Worm (Caenorhabditis elegans) whole organism, L1 larva: ENCODE results near the gene ZK899.1.

Source experiments
- F16B12.6 ChIP-seq: fragments of 150-350 bp; optimal IDR thresholded peaks from 2 replicates; lab custom pipeline; 2014; ENCODE audit warnings: missing biosample characterization, missing genetic modification characterization
- aly-2 ChIP-seq: fragments of 150-350 bp; optimal IDR thresholded peaks from 2 replicates; lab custom pipeline; 2014; ENCODE audit warnings: missing biosample characterization, missing genetic modification characterization
- ama-1 ChIP-seq: fragments of 150-350 bp; optimal IDR thresholded peaks from 2 replicates; lab custom pipeline; 2014
- blmp-1 ChIP-seq: fragments of 150-350 bp; optimal IDR thresholded peaks from 2 replicates; lab custom pipeline; 2014; ENCODE audit warnings: missing biosample characterization, missing genetic modification characterization
- ceh-82 ChIP-seq, 3 experiments: fragments of 150-350 bp in 1 of 3; sonication (generic microtip) in 2 of 3; optimal IDR thresholded peaks; 2 replicates each; lab custom pipeline; 2014 to 2017; ENCODE audit warnings: missing biosample characterization in 3 of 3, missing genetic modification characterization in 3 of 3
- ceh-88 ChIP-seq: fragments of 200-800 bp; sonication (Bioruptor generic); IDR thresholded peaks from 2 replicates; pipeline ENCODE4 v1.3.6; 2022; ENCODE audit warnings: missing genetic modification characterization, missing compliant biosample characterization
- ceh-90 ChIP-seq: sonication (generic microtip); optimal IDR thresholded peaks from 2 replicates; lab custom pipeline; 2016; ENCODE audit warnings: missing genetic modification characterization, missing compliant biosample characterization
- dpl-1 ChIP-seq, 3 experiments: fragments of 150-350 bp in 2 of 3; sonication (generic microtip) in 1 of 3; optimal IDR thresholded peaks; 2 replicates each; lab custom pipeline; 2014 to 2017; ENCODE audit warnings: missing biosample characterization in 3 of 3, missing genetic modification characterization in 3 of 3, missing genetic modification reagents in 3 of 3
- efl-3 ChIP-seq: fragments of 200-800 bp; sonication (Bioruptor generic); optimal IDR thresholded peaks from 2 replicates; lab custom pipeline; 2018; ENCODE audit warnings: mild to moderate bottlenecking, missing genetic modification characterization, missing compliant biosample characterization
- egl-27 ChIP-seq, 2 experiments: fragments of 150-350 bp in 1 of 2; sonication (generic microtip); optimal IDR thresholded peaks; 3 replicates each; lab custom pipeline; 2017 to 2018; ENCODE audit warnings: missing biosample characterization in 2 of 2, missing genetic modification characterization in 2 of 2, missing genetic modification reagents in 2 of 2
- elt-3 ChIP-seq, 6 experiments: fragments of 150-350 bp in 1 of 6; sonication (generic microtip); optimal IDR thresholded peaks; 2 replicates each; lab custom pipeline; 2017 to 2018; ENCODE audit warnings: missing biosample characterization in 6 of 6, missing genetic modification characterization in 6 of 6, inconsistent platforms in 1 of 6
- fkh-4 ChIP-seq: sonication (generic microtip); optimal IDR thresholded peaks from 2 replicates; lab custom pipeline; 2016; ENCODE audit warnings: missing compliant biosample characterization, missing genetic modification characterization, borderline replicate concordance
- fkh-8 ChIP-seq: sonication (generic microtip); optimal IDR thresholded peaks from 2 replicates; lab custom pipeline; 2016; ENCODE audit warnings: mild to moderate bottlenecking, missing genetic modification characterization, missing compliant biosample characterization
- fos-1 ChIP-seq: fragments of 150-350 bp; optimal IDR thresholded peaks from 2 replicates; lab custom pipeline; 2014; ENCODE audit warnings: missing biosample characterization, missing genetic modification characterization
- grh-1 ChIP-seq: fragments of 200-800 bp; sonication (Bioruptor generic); IDR thresholded peaks from 2 replicates; pipeline ENCODE4 v1.3.6; 2022; ENCODE audit warnings: missing genetic modification reagents, missing genetic modification characterization, missing compliant biosample characterization
- hlh-17 ChIP-seq: fragments of 200-800 bp; sonication (Bioruptor generic); optimal IDR thresholded peaks from 2 replicates; lab custom pipeline; 2018; ENCODE audit warnings: missing genetic modification characterization, mild to moderate bottlenecking, missing compliant biosample characterization, moderate library complexity, borderline replicate concordance
- hpl-2 ChIP-seq: fragments of 150-350 bp; optimal IDR thresholded peaks from 2 replicates; lab custom pipeline; 2014; ENCODE audit warnings: missing biosample characterization, missing genetic modification reagents, missing genetic modification characterization
- jun-1 ChIP-seq: fragments of 150-350 bp; optimal IDR thresholded peaks from 2 replicates; lab custom pipeline; 2014; ENCODE audit warnings: missing biosample characterization, missing genetic modification reagents, missing genetic modification characterization
- lin-14 ChIP-seq: fragments of 200-800 bp; sonication (Bioruptor generic); optimal IDR thresholded peaks from 2 replicates; lab custom pipeline; 2018; ENCODE audit warnings: mild to moderate bottlenecking, missing genetic modification characterization, moderate library complexity, missing compliant biosample characterization
- lin-15B ChIP-seq: fragments of 150-350 bp; sonication (generic microtip); optimal IDR thresholded peaks from 3 replicates; lab custom pipeline; 2014; ENCODE audit warnings: missing biosample characterization, missing genetic modification characterization
- lsy-2 ChIP-seq, 2 experiments: fragments of 150-350 bp; optimal IDR thresholded peaks; 2 replicates each; lab custom pipeline; 2014; ENCODE audit warnings: missing biosample characterization in 2 of 2, missing genetic modification characterization in 2 of 2
- mdl-1 ChIP-seq, 2 experiments: fragments of 150-350 bp; optimal IDR thresholded peaks; 2 replicates each; lab custom pipeline; 2014 to 2017; ENCODE audit warnings: missing biosample characterization in 2 of 2, missing genetic modification characterization in 2 of 2, inconsistent platforms in 1 of 2
- mep-1 ChIP-seq: fragments of 150-350 bp; optimal IDR thresholded peaks from 2 replicates; lab custom pipeline; 2014; ENCODE audit warnings: missing biosample characterization, missing genetic modification characterization
- nhr-19 ChIP-seq: fragments of 200-800 bp; sonication (Bioruptor generic); conservative IDR thresholded peaks from 2 replicates; pipeline ENCODE4 v1.3.6; 2022; ENCODE audit warnings: missing genetic modification characterization, missing compliant biosample characterization
- nhr-20 ChIP-seq: sonication (generic microtip); optimal IDR thresholded peaks from 2 replicates; lab custom pipeline; 2016; ENCODE audit warnings: mild to moderate bottlenecking, missing genetic modification characterization, missing compliant biosample characterization
- nhr-237 ChIP-seq: fragments of 150-350 bp; optimal IDR thresholded peaks from 2 replicates; lab custom pipeline; 2014; ENCODE audit warnings: missing biosample characterization, missing genetic modification characterization
- nhr-47 ChIP-seq: sonication (generic microtip); optimal IDR thresholded peaks from 2 replicates; lab custom pipeline; 2016; ENCODE audit warnings: mild to moderate bottlenecking, missing genetic modification characterization, moderate library complexity, missing compliant biosample characterization
- nhr-76 ChIP-seq: sonication (generic microtip); optimal IDR thresholded peaks from 2 replicates; lab custom pipeline; 2017; ENCODE audit warnings: missing biosample characterization, missing genetic modification characterization
- nhr-85 ChIP-seq: sonication (generic microtip); peaks from one replicate; lab custom pipeline; 2016; ENCODE audit warnings: missing genetic modification characterization, inconsistent platforms, missing compliant biosample characterization
- nhr-90 ChIP-seq: sonication (generic microtip); optimal IDR thresholded peaks from 2 replicates; lab custom pipeline; 2016; ENCODE audit warnings: mild to moderate bottlenecking, missing genetic modification characterization, missing compliant biosample characterization; ENCODE audit not compliant: poor library complexity
- pag-3 ChIP-seq: sonication (generic microtip); optimal IDR thresholded peaks from 2 replicates; lab custom pipeline; 2017; ENCODE audit warnings: missing genetic modification characterization, mild to moderate bottlenecking, missing compliant biosample characterization, antibody characterized with exemption, borderline replicate concordance; ENCODE audit not compliant: insufficient read depth
- rnt-1 ChIP-seq: sonication (generic microtip); optimal IDR thresholded peaks from 2 replicates; lab custom pipeline; 2016; ENCODE audit warnings: mild to moderate bottlenecking, missing genetic modification characterization, moderate library complexity, missing compliant biosample characterization
- snu-23 ChIP-seq: sonication (generic microtip); optimal IDR thresholded peaks from 2 replicates; lab custom pipeline; 2016; ENCODE audit warnings: missing genetic modification characterization, missing compliant biosample characterization
- sup-37 ChIP-seq: fragments of 200-800 bp; sonication (Bioruptor generic); optimal IDR thresholded peaks from 2 replicates; lab custom pipeline; 2018; ENCODE audit warnings: mild to moderate bottlenecking, missing genetic modification characterization, missing compliant biosample characterization
- tbx-2 ChIP-seq: sonication (generic microtip); optimal IDR thresholded peaks from 2 replicates; lab custom pipeline; 2016; ENCODE audit warnings: missing genetic modification characterization, missing compliant biosample characterization
- unc-130 ChIP-seq: fragments of 150-350 bp; optimal IDR thresholded peaks from 2 replicates; lab custom pipeline; 2017; ENCODE audit warnings: missing biosample characterization, missing genetic modification characterization, inconsistent platforms
- unc-30 ChIP-seq: sonication (generic microtip); optimal IDR thresholded peaks from 2 replicates; lab custom pipeline; 2017; ENCODE audit warnings: missing biosample characterization, missing genetic modification characterization
- unc-62 ChIP-seq: fragments of 150-350 bp; optimal IDR thresholded peaks from 2 replicates; lab custom pipeline; 2014; ENCODE audit warnings: missing biosample characterization, missing genetic modification reagents, missing genetic modification characterization
- vab-15 ChIP-seq: sonication (generic microtip); optimal IDR thresholded peaks from 2 replicates; lab custom pipeline; 2017; ENCODE audit warnings: missing genotype, mild to moderate bottlenecking, missing genetic modification characterization, missing compliant biosample characterization
- zip-4 ChIP-seq: fragments of 200-800 bp; sonication (Bioruptor generic); optimal IDR thresholded peaks from 2 replicates; lab custom pipeline; 2018; ENCODE audit warnings: mild to moderate bottlenecking, missing genetic modification characterization, moderate library complexity, missing compliant biosample characterization
- ztf-11 ChIP-seq, 2 experiments: sonication (generic microtip); optimal IDR thresholded peaks; 2 replicates each; lab custom pipeline; 2016 to 2017; ENCODE audit warnings: missing genetic modification characterization in 2 of 2, missing biosample characterization in 1 of 2, missing compliant biosample characterization in 1 of 2
- ztf-4 ChIP-seq: fragments of 150-350 bp; optimal IDR thresholded peaks from 2 replicates; lab custom pipeline; 2014; ENCODE audit warnings: missing biosample characterization, missing genetic modification characterization

The ZK899.1 gene

ce11 chrX:9446177-9446694, at the start of gene ZK899.1:
TSS of gene ZK899.1 (plus strand) at chrX:9446644.
- TF ChIP-seq jun-1 (peak; percentile 4), lin-14 (peak; percentile 31), ztf-11 (tag; optimal IDR thresholded peaks at IDR 0.05; lab: Kevin White, UChicago) (no peak), sup-37 (GFP tag; lab: Kevin White, UChicago) (no peak), fos-1 (peak; percentile 8), aly-2 (no peak), nhr-20 (tag; lab: Kevin White, UChicago) (peak; percentile 1), nhr-47 (tag; lab: Kevin White, UChicago) (no peak), grh-1 (GFP tag; lab: Robert Waterston, UW) (no peak), efl-3 (no peak), elt-3 (tag; optimal IDR thresholded peaks at IDR 0.05; lab: Kevin White, UChicago) (peak in 1 of 6 experiments; percentile 4), nhr-76 (no peak), unc-62 (GFP tag; lab: Kevin White, UChicago) (no peak), mdl-1 (tag; optimal IDR thresholded peaks at IDR 0.05; lab: Kevin White, UChicago) (no peak), hpl-2 (GFP tag; lab: Kevin White, UChicago) (no peak), ceh-82 (tag; optimal IDR thresholded peaks at IDR 0.05; lab: Kevin White, UChicago) (no peak), ama-1 (lab: Kevin White, UChicago) (no peak), vab-15 (tag; lab: Kevin White, UChicago) (no peak), zip-4 (no peak)

ce11 chrX:9397401-9397800, 49.0 kb upstream of the ZK899.1 start, which contains the start of gene fln-2:
TSS of gene fln-2 (plus strand) at chrX:9397701.
- TF ChIP-seq ceh-90 (tag; lab: Kevin White, UChicago) (no peak), unc-30 (tag; lab: Kevin White, UChicago) (no peak)
- TF ChIP-seq, all 84 proteins: peak for 0

- peak in 1 of 6 experiments; percentile 48 for TF ChIP-seq elt-3 (tag; optimal IDR thresholded peaks at IDR 0.05; lab: Kevin White, UChicago)
- TF ChIP-seq F16B12.6 (tag; lab: Kevin White, UChicago), result no peak
- TF ChIP-seq blmp-1 (tag; lab: Kevin White, UChicago), result peak; percentile 92
These were observed 44.5 kb upstream of the ZK899.1 start for ce11 chrX:9401963-9402362.

- TF ChIP-seq fkh-4 (tag; lab: Kevin White, UChicago), result no peak
- TF ChIP-seq nhr-85, result peak; percentile 75
- TF ChIP-seq blmp-1 (tag; lab: Kevin White, UChicago), result peak; percentile 40
- peak; percentile 59 for TF ChIP-seq lin-14
- TF ChIP-seq, all 84 proteins: peak for 3
These were observed 44.0 kb upstream of the ZK899.1 start for ce11 chrX:9402464-9402863.

- no peak for TF ChIP-seq unc-130 (tag; lab: Kevin White, UChicago)
- no peak for TF ChIP-seq ztf-4 (tag; lab: Kevin White, UChicago)
- peak; percentile 93 for TF ChIP-seq nhr-85
- TF ChIP-seq nhr-19 (GFP tag; lab: Robert Waterston, UW), result 0 out of 2 replicates have a peak, but pooled peaks have one; percentile 12
- TF ChIP-seq mep-1 (tag; lab: Kevin White, UChicago), result peak; percentile 37
- TF ChIP-seq ceh-88 (GFP tag; lab: Robert Waterston, UW), result no peak
- TF ChIP-seq dpl-1 (GFP tag; optimal IDR thresholded peaks at IDR 0.05; lab: Kevin White, UChicago), result no peak
- no peak for TF ChIP-seq nhr-237
- no peak for TF ChIP-seq fkh-8 (tag; lab: Kevin White, UChicago)
- TF ChIP-seq elt-3 (tag; optimal IDR thresholded peaks at IDR 0.05; lab: Kevin White, UChicago), result peak in 5 of 6 experiments; percentile 40 to 82 (median 52)
- TF ChIP-seq ama-1 (lab: Kevin White, UChicago), result no peak
- TF ChIP-seq blmp-1 (tag; lab: Kevin White, UChicago), result peak; percentile 67
- TF ChIP-seq lin-15B (tag; lab: Kevin White, UChicago), result no peak
- TF ChIP-seq nhr-90 (tag; lab: Kevin White, UChicago), result peak; percentile 57
- TF ChIP-seq snu-23, result peak; percentile 35
- no peak for TF ChIP-seq jun-1
- TF ChIP-seq rnt-1 (tag; lab: Kevin White, UChicago), result no peak
- peak; percentile 14 to 20 for TF ChIP-seq lsy-2 (tag; optimal IDR thresholded peaks at IDR 0.05; lab: Kevin White, UChicago)
- no peak for TF ChIP-seq egl-27 (tag; optimal IDR thresholded peaks at IDR 0.05; lab: Kevin White, UChicago)
- peak; percentile 48; the same call in 1 of the 2 replicates for TF ChIP-seq grh-1 (GFP tag; lab: Robert Waterston, UW)
- no peak for TF ChIP-seq tbx-2 (tag; lab: Kevin White, UChicago)
- TF ChIP-seq pag-3 (tag; lab: Kevin White, UChicago), result no peak
- no peak for TF ChIP-seq hlh-17 (GFP tag; lab: Kevin White, UChicago)
These were observed 42.7 kb upstream of the ZK899.1 start for ce11 chrX:9403622-9404255.
